Worm (Caenorhabditis elegans) whole organism, L2 larva: ENCODE measurements around the gene F22E5.2.

Experiments used
- F13H6.1 ChIP-seq: sonication (generic microtip); optimal IDR thresholded peaks from 2 replicates; lab custom pipeline; 2016; ENCODE audit warnings: missing genetic modification characterization, missing compliant biosample characterization
- R02D3.7 ChIP-seq: fragments of 150-350 bp; optimal IDR thresholded peaks from 2 replicates; lab custom pipeline; 2014; ENCODE audit warnings: missing biosample characterization, missing genetic modification characterization
- ama-1 ChIP-seq: fragments of 150-350 bp; optimal IDR thresholded peaks from 2 replicates; lab custom pipeline; 2018; ENCODE audit warnings: inconsistent platforms
- lin-13 ChIP-seq: fragments of 150-350 bp; optimal IDR thresholded peaks from 2 replicates; lab custom pipeline; 2014; ENCODE audit warnings: missing biosample characterization, missing genetic modification reagents, missing genetic modification characterization
- mdl-1 ChIP-seq, 2 experiments: fragments of 150-350 bp in 1 of 2; sonication (generic microtip) in 1 of 2; optimal IDR thresholded peaks; 2 replicates each; lab custom pipeline; 2017; ENCODE audit warnings: missing biosample characterization in 2 of 2, missing genetic modification characterization in 2 of 2
- nhr-237 ChIP-seq: fragments of 150-350 bp; optimal IDR thresholded peaks from 2 replicates; lab custom pipeline; 2014; ENCODE audit warnings: missing biosample characterization, missing genetic modification characterization
- snpc-4 ChIP-seq: fragments of 150-350 bp; optimal IDR thresholded peaks from 2 replicates; lab custom pipeline; 2014; ENCODE audit warnings: missing biosample characterization, missing genetic modification characterization
- unc-55 ChIP-seq: fragments of 150-350 bp; sonication (generic microtip); optimal IDR thresholded peaks from 3 replicates; lab custom pipeline; 2014; ENCODE audit warnings: missing biosample characterization, missing genetic modification reagents, missing genetic modification characterization
- ztf-4 ChIP-seq: fragments of 150-350 bp; optimal IDR thresholded peaks from 2 replicates; lab custom pipeline; 2014; ENCODE audit warnings: missing biosample characterization, missing genetic modification characterization

DNA sequence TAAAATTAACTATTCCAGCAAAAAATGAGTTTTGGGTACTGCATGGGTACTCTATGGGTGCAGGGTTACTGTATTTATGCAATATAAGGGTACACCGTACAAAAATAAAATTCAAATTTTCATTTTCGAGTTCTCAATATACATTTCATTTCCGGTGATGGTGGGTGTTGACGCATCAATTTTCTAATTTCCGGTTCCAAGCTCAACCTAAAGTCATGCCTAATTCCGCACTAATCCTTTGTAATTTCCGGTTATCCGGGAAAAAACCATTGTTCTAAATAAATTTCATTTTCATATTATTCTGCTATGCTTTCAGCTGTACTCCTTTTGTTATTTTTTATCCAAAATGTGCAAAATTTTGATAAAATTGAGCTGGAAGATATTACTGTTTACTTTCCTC is 5.8 kb upstream of the F22E5.2 start, which contains the start of gene gcy-21:
- TF ChIP-seq F13H6.1 (tag; lab: Kevin White, UChicago), result no peak
- TF ChIP-seq mdl-1 (tag; optimal IDR thresholded peaks at IDR 0.05; lab: Kevin White, UChicago), result no peak
- TF ChIP-seq R02D3.7 (tag; lab: Kevin White, UChicago), result no peak
- no peak for TF ChIP-seq ama-1 (lab: Kevin White, UChicago)
- TF ChIP-seq snpc-4 (tag; lab: Kevin White, UChicago), result no peak
- no peak for TF ChIP-seq nhr-237 (tag; lab: Kevin White, UChicago)
- TF ChIP-seq ztf-4, result no peak
- no peak for TF ChIP-seq unc-55 (GFP tag; lab: Kevin White, UChicago)
- TF ChIP-seq lin-13 (GFP tag; lab: Kevin White, UChicago), result no peak
